Worm (Caenorhabditis elegans) whole organism, L4 larva: ENCODE results near the gene zig-13.
A peak's percentile ranks its signal among the peaks of the same experiment; 100 is the strongest.

Experiments
- F37D6.2 ChIP-seq: sonication (generic microtip); optimal IDR thresholded peaks from 2 replicates; lab custom pipeline; 2016; ENCODE audit warnings: mild to moderate bottlenecking, missing genetic modification characterization, missing compliant biosample characterization
- F49E8.2 ChIP-seq: sonication (generic microtip); optimal IDR thresholded peaks from 2 replicates; lab custom pipeline; 2016; ENCODE audit warnings: missing compliant biosample characterization, mild to moderate bottlenecking, missing genetic modification characterization, borderline replicate concordance
- T20F7.1 ChIP-seq: fragments of 200-800 bp; sonication (Bioruptor generic); optimal IDR thresholded peaks from 2 replicates; lab custom pipeline; 2018; ENCODE audit warnings: mild to moderate bottlenecking, missing genetic modification characterization, missing compliant biosample characterization
- Y105C5A.15 ChIP-seq: fragments of 200-800 bp; sonication (Bioruptor generic); IDR thresholded peaks from 2 replicates; pipeline ENCODE4 v1.3.6; 2022; ENCODE audit warnings: missing genetic modification characterization, missing compliant biosample characterization
- Y75B8A.6 ChIP-seq: fragments of 200-800 bp; sonication (Bioruptor generic); IDR thresholded peaks from 2 replicates; pipeline ENCODE4 v1.3.6; 2022; ENCODE audit warnings: missing genetic modification reagents, missing genetic modification characterization, missing compliant biosample characterization
- attf-4 ChIP-seq: sonication (generic microtip); optimal IDR thresholded peaks from 3 replicates; lab custom pipeline; 2017; ENCODE audit warnings: missing biosample characterization, missing genetic modification characterization
- ceh-20 ChIP-seq: fragments of 200-800 bp; sonication (Bioruptor generic); IDR thresholded peaks from 2 replicates; pipeline ENCODE4 v1.3.6; 2022; ENCODE audit warnings: missing genetic modification reagents, missing genetic modification characterization, missing compliant biosample characterization
- ceh-28 ChIP-seq: fragments of 150-350 bp; optimal IDR thresholded peaks from 2 replicates; lab custom pipeline; 2014; ENCODE audit warnings: missing biosample characterization, missing genetic modification reagents, missing genetic modification characterization
- ceh-44 ChIP-seq: fragments of 200-800 bp; sonication (Bioruptor generic); IDR thresholded peaks from 2 replicates; pipeline ENCODE4 v1.3.6; 2022; ENCODE audit warnings: missing genetic modification reagents, missing genetic modification characterization, missing compliant biosample characterization
- ceh-62 ChIP-seq: sonication (generic microtip); optimal IDR thresholded peaks from 2 replicates; lab custom pipeline; 2017; ENCODE audit warnings: missing biosample characterization, missing genetic modification characterization
- ces-1 ChIP-seq: fragments of 150-350 bp; sonication (generic microtip); optimal IDR thresholded peaks from 4 replicates; lab custom pipeline; 2014; ENCODE audit warnings: missing biosample characterization, missing genetic modification reagents, missing genetic modification characterization
- daf-12 ChIP-seq: fragments of 150-350 bp; optimal IDR thresholded peaks from 2 replicates; lab custom pipeline; 2014; ENCODE audit warnings: missing biosample characterization, missing genetic modification reagents, missing genetic modification characterization
- dve-1 ChIP-seq: sonication (generic microtip); optimal IDR thresholded peaks from 2 replicates; lab custom pipeline; 2017; ENCODE audit warnings: antibody characterized with exemption, mild to moderate bottlenecking, missing genetic modification characterization, missing compliant biosample characterization; ENCODE audit not compliant: insufficient read depth
- gei-8 ChIP-seq: fragments of 200-800 bp; sonication (Bioruptor generic); optimal IDR thresholded peaks from 2 replicates; lab custom pipeline; 2018; ENCODE audit warnings: mild to moderate bottlenecking, missing genetic modification characterization, missing compliant biosample characterization
- hlh-30 ChIP-seq: sonication (generic microtip); optimal IDR thresholded peaks from 2 replicates; lab custom pipeline; 2017; ENCODE audit warnings: antibody characterized with exemption, mild to moderate bottlenecking, missing genetic modification characterization, missing compliant biosample characterization; ENCODE audit not compliant: insufficient read depth
- hmg-1.1 ChIP-seq: fragments of 200-800 bp; sonication (Bioruptor generic); IDR thresholded peaks from 2 replicates; pipeline ENCODE4 v1.3.6; 2022; ENCODE audit warnings: missing genetic modification reagents, missing genetic modification characterization, missing compliant biosample characterization
- jun-1 ChIP-seq: fragments of 150-350 bp; optimal IDR thresholded peaks from 2 replicates; lab custom pipeline; 2014; ENCODE audit warnings: missing biosample characterization, missing genetic modification reagents, missing genetic modification characterization
- lim-7 ChIP-seq: fragments of 200-800 bp; sonication (Bioruptor generic); IDR thresholded peaks from 2 replicates; pipeline ENCODE4 v1.3.6; 2022; ENCODE audit warnings: missing genetic modification characterization, missing compliant biosample characterization
- lin-15B ChIP-seq: fragments of 150-350 bp; sonication (generic microtip); optimal IDR thresholded peaks from 3 replicates; lab custom pipeline; 2014; ENCODE audit warnings: missing biosample characterization, missing genetic modification characterization
- lin-38 ChIP-seq: fragments of 200-800 bp; sonication (Bioruptor generic); IDR thresholded peaks from 2 replicates; pipeline ENCODE4 v1.3.6; 2022; ENCODE audit warnings: missing genetic modification reagents, missing genetic modification characterization, missing compliant biosample characterization
- mdl-1 ChIP-seq, 2 experiments: fragments of 150-350 bp in 1 of 2; sonication (generic microtip) in 1 of 2; optimal IDR thresholded peaks; 2 replicates each; lab custom pipeline; 2014 to 2017; ENCODE audit warnings: missing biosample characterization in 2 of 2, missing genetic modification characterization in 2 of 2
- mdt-29 ChIP-seq: fragments of 200-800 bp; sonication (Bioruptor generic); IDR thresholded peaks from 2 replicates; pipeline ENCODE4 v1.3.6; 2022; ENCODE audit warnings: missing genetic modification reagents, missing genetic modification characterization, missing compliant biosample characterization
- mep-1 ChIP-seq: fragments of 150-350 bp; sonication (generic microtip); optimal IDR thresholded peaks from 3 replicates; lab custom pipeline; 2014; ENCODE audit warnings: missing biosample characterization, missing genetic modification characterization
- mes-2 ChIP-seq: sonication (generic microtip); optimal IDR thresholded peaks from 2 replicates; lab custom pipeline; 2016; ENCODE audit warnings: missing genotype, mild to moderate bottlenecking, missing genetic modification characterization, missing compliant biosample characterization; ENCODE audit not compliant: poor library complexity, severe bottlenecking
- mxl-3 ChIP-seq: fragments of 200-800 bp; sonication (Bioruptor generic); optimal IDR thresholded peaks from 2 replicates; lab custom pipeline; 2018; ENCODE audit warnings: mild to moderate bottlenecking, missing genetic modification characterization, missing compliant biosample characterization
- nhr-11 ChIP-seq: fragments of 150-350 bp; optimal IDR thresholded peaks from 2 replicates; lab custom pipeline; 2014; ENCODE audit warnings: missing biosample characterization, missing genetic modification characterization
- nhr-41 ChIP-seq: fragments of 200-800 bp; sonication (Bioruptor generic); IDR thresholded peaks from 2 replicates; pipeline ENCODE4 v1.3.6; 2022; ENCODE audit warnings: missing genetic modification reagents, missing genetic modification characterization, missing compliant biosample characterization
- nhr-76 ChIP-seq: fragments of 150-350 bp; optimal IDR thresholded peaks from 2 replicates; lab custom pipeline; 2014; ENCODE audit warnings: missing biosample characterization, missing genetic modification characterization
- php-3 ChIP-seq: fragments of 200-800 bp; sonication (Bioruptor generic); IDR thresholded peaks from 2 replicates; pipeline ENCODE4 v1.3.6; 2022; ENCODE audit warnings: missing genetic modification reagents, missing genetic modification characterization, missing compliant biosample characterization
- sdz-12 ChIP-seq: fragments of 200-800 bp; sonication (Bioruptor generic); optimal IDR thresholded peaks from 2 replicates; lab custom pipeline; 2018; ENCODE audit warnings: mild to moderate bottlenecking, missing genetic modification characterization, missing compliant biosample characterization
- skn-1 ChIP-seq: fragments of 150-350 bp; optimal IDR thresholded peaks from 2 replicates; lab custom pipeline; 2014; ENCODE audit warnings: missing biosample characterization, missing genetic modification characterization
- snpc-1.2 ChIP-seq: fragments of 200-800 bp; sonication (Bioruptor generic); IDR thresholded peaks from 2 replicates; pipeline ENCODE4 v1.3.6; 2022; ENCODE audit warnings: missing genetic modification reagents, missing genetic modification characterization, missing compliant biosample characterization
- spr-3 ChIP-seq: fragments of 200-800 bp; sonication (Bioruptor generic); optimal IDR thresholded peaks from 2 replicates; lab custom pipeline; 2018; ENCODE audit warnings: mild to moderate bottlenecking, missing genetic modification characterization, missing compliant biosample characterization
- unc-130 ChIP-seq: sonication (generic microtip); optimal IDR thresholded peaks from 2 replicates; lab custom pipeline; 2016; ENCODE audit warnings: missing genetic modification reagents, missing genetic modification characterization, missing compliant biosample characterization
- unc-39 ChIP-seq: sonication (generic microtip); optimal IDR thresholded peaks from 2 replicates; lab custom pipeline; 2017; ENCODE audit warnings: missing biosample characterization, missing genetic modification characterization
- unc-62 ChIP-seq, 3 experiments: fragments of 150-350 bp in 1 of 3; sonication (generic microtip); optimal IDR thresholded peaks in 2 of 3; peaks in 1 of 3; 1 replicate in 1 of 3; 2 replicates in 2 of 3; lab custom pipeline; 2014 to 2017; ENCODE audit warnings: missing biosample characterization in 3 of 3, missing genetic modification characterization in 3 of 3, missing genetic modification reagents in 3 of 3, missing genotype in 1 of 3
- zag-1 ChIP-seq: fragments of 150-350 bp; optimal IDR thresholded peaks from 2 replicates; lab custom pipeline; 2014; ENCODE audit warnings: missing biosample characterization, missing genetic modification characterization
- zfp-2 ChIP-seq: sonication (generic microtip); optimal IDR thresholded peaks from 2 replicates; lab custom pipeline; 2016; ENCODE audit warnings: mild to moderate bottlenecking, missing genetic modification characterization, missing compliant biosample characterization
- zip-2 ChIP-seq: fragments of 150-350 bp; optimal IDR thresholded peaks from 2 replicates; lab custom pipeline; 2014; ENCODE audit warnings: missing biosample characterization, missing genetic modification characterization
- ztf-11 ChIP-seq: fragments of 150-350 bp; optimal IDR thresholded peaks from 2 replicates; lab custom pipeline; 2014; ENCODE audit warnings: missing biosample characterization, missing genetic modification characterization
- ztf-7 ChIP-seq: fragments of 150-350 bp; optimal IDR thresholded peaks from 2 replicates; lab custom pipeline; 2014; ENCODE audit warnings: missing biosample characterization, missing genetic modification characterization

zig-13 gene

ce11 chrIII:145078-145477 is 11.5 kb downstream of the zig-13 start, which contains the start of the genes T17A3.12 and fbxb-83:
Gene T17A3.12 (minus strand): TSS chrIII:145178.
Gene fbxb-83 (minus strand): TSS chrIII:145211.
- TF ChIP-seq sdz-12: no peak
- TF ChIP-seq lim-7 (GFP tag; lab: Robert Waterston, UW): no peak
- no peak for TF ChIP-seq Y75B8A.6 (GFP tag; lab: Robert Waterston, UW)
- TF ChIP-seq lin-15B (tag; lab: Kevin White, UChicago): no peak
- TF ChIP-seq unc-39 (tag; lab: Kevin White, UChicago): no peak
- TF ChIP-seq F49E8.2 (tag; lab: Kevin White, UChicago): no peak
- no peak for TF ChIP-seq dve-1
- no peak for TF ChIP-seq lin-38
- no peak for TF ChIP-seq snpc-1.2 (GFP tag; lab: Robert Waterston, UW)
- TF ChIP-seq unc-130 (GFP tag; lab: Kevin White, UChicago): no peak
- TF ChIP-seq ztf-7 (tag; lab: Kevin White, UChicago): no peak
- no peak for TF ChIP-seq nhr-76
- TF ChIP-seq spr-3 (GFP tag; lab: Kevin White, UChicago): no peak
- no peak for TF ChIP-seq ceh-62
- TF ChIP-seq F37D6.2: no peak
- no peak for TF ChIP-seq mep-1 (tag; lab: Kevin White, UChicago)

ce11 chrIII:143121-143520 is 13.4 kb downstream of the zig-13 start, which contains the start of gene fbxb-82:
Gene fbxb-82 (minus strand): TSS chrIII:143221.
- TF ChIP-seq mes-2 (no peak), nhr-11 (no peak), zag-1 (tag; lab: Kevin White, UChicago) (no peak), ceh-62 (no peak), gei-8 (GFP tag; lab: Kevin White, UChicago) (no peak), ztf-11 (tag; lab: Kevin White, UChicago) (no peak), skn-1 (tag; lab: Kevin White, UChicago) (no peak), zfp-2 (tag; lab: Kevin White, UChicago) (no peak), hlh-30 (tag; lab: Kevin White, UChicago) (no peak), attf-4 (tag; lab: Kevin White, UChicago) (no peak)

- TF ChIP-seq ceh-28 (tag; lab: Kevin White, UChicago): no peak
- TF ChIP-seq jun-1: no peak
- no peak for TF ChIP-seq ces-1 (GFP tag; lab: Kevin White, UChicago)
- TF ChIP-seq Y105C5A.15 (GFP tag; lab: Robert Waterston, UW): no peak
- TF ChIP-seq mdt-29 (GFP tag; lab: Robert Waterston, UW): no peak
- no peak for TF ChIP-seq hmg-1.1 (GFP tag; lab: Robert Waterston, UW)
- TF ChIP-seq unc-62 (GFP tag; optimal IDR thresholded peaks at IDR 0.05 in 1 of 2; lab: Kevin White, UChicago): peak in 1 of 2 experiments; percentile 94
- TF ChIP-seq unc-62 (tag; optimal IDR thresholded peaks at IDR 0.05; lab: Kevin White, UChicago): no peak
Measured at ce11 chrIII:140904-141303, 15.6 kb downstream of the zig-13 start, which contains the start of gene fbxb-81. Gene fbxb-81 (minus strand): TSS chrIII:141217.

DNA sequence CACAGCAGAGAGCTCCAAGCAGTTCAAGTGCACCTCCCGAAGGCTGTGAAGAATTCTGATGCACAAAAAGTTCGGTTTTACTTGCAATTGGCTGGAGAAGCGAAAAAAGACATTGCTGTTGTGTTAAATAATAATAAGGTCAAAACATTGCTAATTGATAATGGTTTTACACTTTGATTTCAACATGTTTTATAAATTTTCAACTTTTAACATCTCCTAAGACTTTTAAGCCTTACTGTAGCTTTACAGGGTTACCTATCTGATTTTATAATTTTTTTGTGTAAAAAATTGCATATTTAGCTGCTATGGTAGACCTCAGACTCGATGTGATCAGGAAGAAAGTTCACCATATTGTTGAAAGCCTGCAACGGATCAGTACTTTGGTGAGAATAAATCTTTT is 22.4 kb downstream of the zig-13 start, which contains the start of gene pals-25:
pals-25 (plus strand) TSS at position 301 of the 400 bp plus-strand sequence.
- TF ChIP-seq daf-12 (tag; lab: Kevin White, UChicago): no peak
- no peak for TF ChIP-seq nhr-41 (GFP tag; lab: Robert Waterston, UW)
- no peak for TF ChIP-seq zip-2 (tag; lab: Kevin White, UChicago)
- TF ChIP-seq php-3 (GFP tag; lab: Robert Waterston, UW): no peak
- TF ChIP-seq F49E8.2 (tag; lab: Kevin White, UChicago): no peak
- TF ChIP-seq unc-62 (GFP tag; optimal IDR thresholded peaks at IDR 0.05 in 1 of 2; lab: Kevin White, UChicago): no peak
- no peak for TF ChIP-seq unc-62 (tag; optimal IDR thresholded peaks at IDR 0.05; lab: Kevin White, UChicago)
- TF ChIP-seq ceh-20 (GFP tag; lab: Robert Waterston, UW): no peak
- no peak for TF ChIP-seq T20F7.1
- no peak for TF ChIP-seq mdl-1 (tag; optimal IDR thresholded peaks at IDR 0.05; lab: Kevin White, UChicago)
- no peak for TF ChIP-seq nhr-11
- TF ChIP-seq ceh-44: no peak
- TF ChIP-seq mxl-3 (GFP tag; lab: Kevin White, UChicago): no peak
- no peak for TF ChIP-seq hmg-1.1 (GFP tag; lab: Robert Waterston, UW)
- TF ChIP-seq snpc-1.2 (GFP tag; lab: Robert Waterston, UW): no peak
- no peak for TF ChIP-seq skn-1 (tag; lab: Kevin White, UChicago)
